Fruit fly (Drosophila melanogaster): ENCODE data around the gene CG9213.

DNA sequence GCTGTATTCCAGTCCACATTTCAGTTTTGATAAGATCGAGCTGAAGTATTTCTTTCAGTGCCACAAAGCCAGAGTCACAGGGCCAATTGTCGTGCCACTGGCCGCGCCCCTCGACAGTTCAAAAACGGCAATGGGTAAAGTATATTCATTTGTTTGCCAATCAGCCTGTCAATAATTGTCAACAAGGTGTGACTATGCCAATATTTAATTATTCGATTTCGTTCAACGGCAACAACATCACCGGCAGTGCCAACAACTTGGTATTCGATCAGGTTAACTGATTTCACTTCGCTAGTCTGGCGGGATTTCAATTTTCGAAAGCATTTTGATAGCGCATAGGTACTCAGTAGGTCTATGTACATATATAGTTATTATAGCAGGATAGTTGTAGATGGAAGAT, 28.1 kb upstream of the CG9213 start:
- no peak for TF ChIP-seq ttk (GFP tag; IDR thresholded peaks at IDR 0.05)
- no peak for TF ChIP-seq CG1647 (GFP tag; optimal IDR thresholded peaks at IDR 0.05)
- no peak for TF ChIP-seq Ssrp (tag; optimal IDR thresholded peaks at IDR 0.05)
- TF ChIP-seq D19A (tag; optimal IDR thresholded peaks at IDR 0.05) = no peak
- no peak for TF ChIP-seq CG7839 (tag; optimal IDR thresholded peaks at IDR 0.05)
- TF ChIP-seq Sry-δ (GFP tag; optimal IDR thresholded peaks at IDR 0.05) = no peak
- TF ChIP-seq CG10274 (GFP tag; optimal IDR thresholded peaks at IDR 0.05) = no peak
- no peak for TF ChIP-seq ro (GFP tag; IDR thresholded peaks at IDR 0.05)
- no peak for TF ChIP-seq Dbx (GFP tag; IDR thresholded peaks at IDR 0.05)
- TF ChIP-seq scrt (GFP tag; optimal IDR thresholded peaks at IDR 0.05) = no peak
- TF ChIP-seq dimm (GFP tag; IDR thresholded peaks at IDR 0.05) = no peak
- TF ChIP-seq dm (GFP tag; optimal IDR thresholded peaks at IDR 0.05) = no peak
- no peak for TF ChIP-seq gce (GFP tag; IDR thresholded peaks at IDR 0.05)
